Worm (Caenorhabditis elegans) whole organism, L4/young adult: ENCODE data around the gene fbxa-42.

Source experiments
- W03F9.2 ChIP-seq: fragments of 150-350 bp; optimal IDR thresholded peaks from 2 replicates; lab custom pipeline; 2014; ENCODE audit warnings: missing biosample characterization, missing genetic modification characterization
- dao-5 ChIP-seq: sonication (generic microtip); optimal IDR thresholded peaks from 2 replicates; lab custom pipeline; 2016; ENCODE audit warnings: missing genotype, missing genetic modification characterization, moderate library complexity, missing compliant biosample characterization

DNA sequence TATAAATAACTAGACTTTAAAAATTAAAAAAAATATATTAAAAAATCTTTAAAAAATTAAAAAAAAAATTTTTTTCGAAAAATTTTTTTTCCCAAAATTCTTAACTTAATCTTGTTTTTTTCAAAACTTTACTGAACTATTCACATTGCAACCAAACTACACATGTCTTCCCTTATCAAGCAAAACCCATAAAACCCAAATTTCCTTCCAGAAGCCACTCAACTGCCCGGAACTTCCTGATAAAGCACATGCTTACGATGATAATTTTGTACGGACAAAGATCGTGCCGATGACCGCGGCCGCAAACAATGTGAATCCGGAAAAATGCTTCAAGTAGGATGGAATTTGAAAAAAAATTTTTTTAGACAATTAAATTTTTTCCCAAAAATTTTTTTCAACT is 48.9 kb downstream of the fbxa-42 start:
- TF ChIP-seq dao-5 (tag; lab: Kevin White, UChicago) (no peak), W03F9.2 (tag; lab: Kevin White, UChicago) (no peak)
